Worm (Caenorhabditis elegans): ENCODE results near the gene eor-1.

Gene eor-1

ce11 chrIV:4799114-4799513 lies at the start of gene eor-1:
eor-1 (minus strand) TSS chrIV:4799178.
- TF ChIP-seq unc-62 (GFP tag; optimal IDR thresholded peaks at IDR 0.05), result no peak

- no peak for TF ChIP-seq unc-62 (GFP tag; optimal IDR thresholded peaks at IDR 0.05)
Observed at ce11 chrIV:4846793-4847192, 47.8 kb upstream of the eor-1 start, which contains the start of gene tat-2. tat-2 (minus strand) TSS chrIV:4846893.

- no peak for TF ChIP-seq unc-62 (GFP tag; optimal IDR thresholded peaks at IDR 0.05)
Observed at ce11 chrIV:4842030-4842429, 43.1 kb upstream of the eor-1 start.

ce11 chrIV:4829641-4830040 lies 30.7 kb upstream of the eor-1 start:
- no peak for TF ChIP-seq unc-62 (GFP tag; optimal IDR thresholded peaks at IDR 0.05)

DNA sequence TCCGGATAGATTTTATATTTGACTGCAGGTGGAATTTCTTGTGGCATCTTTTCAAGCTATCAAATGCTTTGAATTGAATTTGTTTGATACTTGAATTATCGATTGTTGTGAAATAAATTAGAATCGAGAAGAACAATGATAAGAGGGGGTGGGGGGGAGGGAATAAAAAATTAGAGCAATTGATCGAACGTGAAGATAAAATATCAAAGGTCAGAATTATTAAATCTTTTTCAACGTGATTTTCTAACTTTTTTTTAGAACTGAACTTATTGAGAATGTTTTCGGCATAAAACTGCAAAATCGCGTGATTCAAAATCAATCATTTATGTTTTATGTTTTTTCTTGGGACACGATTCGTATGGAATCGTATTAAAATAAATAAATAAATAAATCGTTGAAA lies 28.2 kb upstream of the eor-1 start, which contains the start of gene mpz-4:
mpz-4 (minus strand) TSS at position 101 of the 400 bp plus-strand sequence.
- TF ChIP-seq unc-62 (GFP tag; optimal IDR thresholded peaks at IDR 0.05), result no peak

DNA sequence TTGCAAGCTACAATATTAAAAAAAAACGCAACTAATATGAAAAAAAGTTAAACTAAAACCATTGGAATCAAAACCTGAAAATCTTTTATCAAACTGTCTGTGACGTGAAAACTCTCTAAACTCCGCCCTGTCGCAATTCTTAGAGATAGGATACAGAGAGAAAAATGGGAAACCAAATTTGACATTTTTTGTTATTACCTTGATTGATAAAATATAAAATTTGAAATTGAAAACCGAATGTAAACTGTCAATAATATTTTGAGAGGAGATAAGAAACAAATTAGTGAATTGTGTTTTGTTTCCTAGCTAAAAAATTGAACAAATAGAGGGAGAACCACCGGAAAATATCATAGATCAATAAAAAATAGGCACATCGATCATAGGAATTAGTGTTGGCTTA lies 22.9 kb upstream of the eor-1 start:
- TF ChIP-seq unc-62 (GFP tag; optimal IDR thresholded peaks at IDR 0.05), result no peak

- no peak for TF ChIP-seq unc-62 (GFP tag; optimal IDR thresholded peaks at IDR 0.05)
Observed at ce11 chrIV:4821054-4821453, 22.1 kb upstream of the eor-1 start, which contains the start of gene H06H21.8. H06H21.8 (minus strand) TSS chrIV:4821131.

DNA sequence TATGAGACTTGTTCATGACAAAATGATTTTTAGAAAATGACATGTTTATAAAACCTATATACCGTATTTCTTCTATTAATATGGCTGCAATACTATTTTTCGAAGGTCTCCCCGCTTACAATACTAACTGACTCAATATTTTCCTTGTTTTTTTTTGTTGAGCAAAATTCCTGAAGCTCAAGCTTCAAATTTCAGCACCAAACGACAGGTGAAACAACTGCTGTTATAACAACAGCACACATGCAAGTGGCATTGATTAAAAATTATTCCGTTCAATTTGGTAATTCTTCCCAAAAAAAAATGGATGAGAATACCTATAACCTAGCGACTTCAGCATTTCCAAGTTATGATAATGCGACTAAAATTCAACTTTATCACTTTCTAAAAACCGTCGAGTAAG lies 15.2 kb upstream of the eor-1 start, which contains the start of gene srw-94:
srw-94 (plus strand) TSS at position 301 of the 400 bp plus-strand sequence.
- no peak for TF ChIP-seq unc-62 (GFP tag; optimal IDR thresholded peaks at IDR 0.05)

- TF ChIP-seq unc-62 (GFP tag; optimal IDR thresholded peaks at IDR 0.05), result no peak
Observed at ce11 chrIV:4811863-4812262, 12.9 kb upstream of the eor-1 start, which contains the start of gene srw-95. srw-95 (plus strand) TSS chrIV:4812075.

ce11 chrIV:4810377-4810984 lies 11.5 kb upstream of the eor-1 start, which contains the start of gene eif-1.A:
eif-1.A (plus strand) TSS chrIV:4810934.
- no peak for TF ChIP-seq unc-62 (GFP tag; optimal IDR thresholded peaks at IDR 0.05)

DNA sequence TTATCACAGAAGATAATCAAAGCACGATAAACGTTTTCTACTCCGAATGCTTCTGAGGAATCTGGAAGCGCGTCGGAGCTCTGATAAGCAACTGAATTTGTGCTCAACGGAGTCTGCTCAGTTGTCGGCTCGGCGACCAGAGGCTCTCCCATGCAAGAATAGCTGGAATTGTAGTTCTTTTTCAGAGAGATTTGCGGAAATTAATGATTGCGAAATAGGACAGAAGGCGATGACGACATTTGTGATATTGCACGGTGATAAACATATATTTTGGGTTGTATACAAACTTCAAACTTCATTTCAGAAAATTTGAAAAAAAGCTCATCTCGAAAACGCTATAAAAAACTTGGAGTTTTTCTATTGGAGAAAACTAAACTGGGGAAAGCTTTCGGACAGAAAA lies 10.8 kb upstream of the eor-1 start, which contains the start of gene H06H21.37:
H06H21.37 (minus strand) TSS at position 162 of the 400 bp plus-strand sequence.
- no peak for TF ChIP-seq unc-62 (GFP tag; optimal IDR thresholded peaks at IDR 0.05)

DNA sequence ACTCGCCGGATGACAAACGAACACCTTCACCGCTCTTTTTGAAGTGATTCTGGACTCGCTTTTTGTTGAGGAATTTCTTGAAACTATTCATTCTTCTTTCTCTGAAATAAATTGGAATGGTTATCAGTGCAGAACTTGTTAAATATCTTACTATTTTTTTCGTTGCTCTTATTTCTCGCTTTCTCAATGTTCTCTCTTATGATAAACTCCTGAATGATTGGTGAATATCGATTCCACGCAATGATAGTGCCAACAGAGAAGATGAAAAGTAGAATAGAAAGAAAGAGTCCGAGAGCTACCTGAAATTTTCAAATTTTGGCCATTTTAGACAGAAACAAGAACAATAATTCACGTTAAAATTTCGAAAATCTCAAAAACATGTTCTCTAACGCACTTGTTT lies 10.4 kb upstream of the eor-1 start, which contains the start of gene ubxn-6:
ubxn-6 (minus strand) TSS at position 101 of the 400 bp plus-strand sequence.
- TF ChIP-seq unc-62 (GFP tag; optimal IDR thresholded peaks at IDR 0.05), result no peak

- no peak for TF ChIP-seq unc-62 (GFP tag; optimal IDR thresholded peaks at IDR 0.05)
Observed at ce11 chrIV:4807219-4807618, 8.2 kb upstream of the eor-1 start, which contains the start of gene H06H21.11. H06H21.11 (minus strand) TSS chrIV:4807319.

ce11 chrIV:4806486-4806885 lies 7.5 kb upstream of the eor-1 start, which contains the start of gene dpf-5:
dpf-5 (minus strand) TSS chrIV:4806586.
- no peak for TF ChIP-seq unc-62 (GFP tag; optimal IDR thresholded peaks at IDR 0.05)

ce11 chrIV:4802494-4802893 lies 3.5 kb upstream of the eor-1 start, which contains the start of gene dpf-7:
dpf-7 (minus strand) TSS chrIV:4802594.
- TF ChIP-seq unc-62 (GFP tag; optimal IDR thresholded peaks at IDR 0.05), result no peak

- TF ChIP-seq unc-62 (GFP tag; optimal IDR thresholded peaks at IDR 0.05), result no peak
Observed at ce11 chrIV:4795111-4795510, 3.9 kb downstream of the eor-1 start.

DNA sequence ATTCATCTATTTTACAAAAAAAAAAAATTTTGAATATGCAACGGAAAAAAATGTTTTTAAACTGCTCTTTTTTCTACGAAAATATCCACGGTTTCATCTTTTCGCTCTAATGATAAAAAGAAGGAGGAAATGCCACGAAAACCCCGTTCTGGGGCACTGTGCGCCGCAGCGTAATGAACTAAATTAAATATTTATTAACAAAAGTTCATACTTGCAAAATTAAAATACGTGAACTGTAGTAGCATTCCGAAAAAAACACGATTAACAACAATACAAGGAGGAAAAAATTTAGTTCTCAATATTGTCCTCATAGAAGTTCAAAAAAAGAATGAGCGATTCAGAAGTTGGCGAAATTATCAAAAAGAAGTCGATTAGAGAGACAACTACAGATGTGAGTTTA lies 9.5 kb downstream of the eor-1 start, which contains the start of gene R11E3.1:
R11E3.1 (plus strand) TSS at position 301 of the 400 bp plus-strand sequence.
- no peak for TF ChIP-seq unc-62 (GFP tag; optimal IDR thresholded peaks at IDR 0.05)

Measured in whole organism, dauer.